Fruit fly (Drosophila melanogaster) whole organism, embryonic: ENCODE data around the gene CG10477.
A peak's percentile ranks its signal among the peaks of the same experiment; 100 is the strongest.

ENCODE experiments used
- Adf1 ChIP-seq: fragments of 200-800 bp; sonication (Bioruptor generic); IDR thresholded peaks from 2 replicates; pipeline ENCODE4 v1.3.6; 2022; ENCODE audit warnings: missing biosample characterization, missing genetic modification characterization
- Aef1 ChIP-seq: fragments of 200-800 bp; sonication (Bioruptor generic); IDR thresholded peaks from 3 replicates; pipeline ENCODE4 v1.3.6; 2022; ENCODE audit warnings: missing biosample characterization, missing genetic modification characterization
- Antp ChIP-seq: fragments of 200-800 bp; sonication (Bioruptor generic); optimal IDR thresholded peaks from 3 replicates; lab custom pipeline; 2016; ENCODE audit warnings: missing biosample characterization, missing genetic modification characterization
- Blimp-1 ChIP-seq: fragments of 200-800 bp; sonication (Bioruptor generic); optimal IDR thresholded peaks from 3 replicates; lab custom pipeline; 2018; ENCODE audit warnings: missing biosample characterization, missing genetic modification characterization, mild to moderate bottlenecking, moderate library complexity, missing genetic modification reagents
- C15 ChIP-seq: fragments of 200-800 bp; sonication (Bioruptor generic); IDR thresholded peaks from 3 replicates; pipeline ENCODE4 v1.3.6; 2022; ENCODE audit warnings: missing biosample characterization, missing genetic modification characterization
- CG10209 ChIP-seq: fragments of 200-800 bp; sonication (Bioruptor generic); optimal IDR thresholded peaks from 3 replicates; lab custom pipeline; 2017; ENCODE audit warnings: missing biosample characterization, mild to moderate bottlenecking, missing genetic modification characterization, missing genetic modification reagents
- CG10565 ChIP-seq: fragments of 200-800 bp; sonication (Bioruptor generic); optimal IDR thresholded peaks from 3 replicates; lab custom pipeline; 2016; ENCODE audit warnings: missing biosample characterization, mild to moderate bottlenecking, missing genetic modification characterization
- CG10654 ChIP-seq: fragments of 200-800 bp; sonication (Bioruptor generic); optimal IDR thresholded peaks from 2 replicates; lab custom pipeline; 2016; ENCODE audit warnings: missing biosample characterization, missing genetic modification characterization
- CG11504 ChIP-seq: fragments of 200-800 bp; sonication (Bioruptor generic); optimal IDR thresholded peaks from 3 replicates; lab custom pipeline; 2019; ENCODE audit warnings: missing biosample characterization, mild to moderate bottlenecking, missing genetic modification characterization, moderate library complexity
- CG12104 ChIP-seq: fragments of 200-800 bp; sonication (Bioruptor generic); optimal IDR thresholded peaks from 3 replicates; lab custom pipeline; 2016; ENCODE audit warnings: missing biosample characterization, missing genetic modification characterization
- CG12659 ChIP-seq: fragments of 200-800 bp; sonication (Bioruptor generic); optimal IDR thresholded peaks from 3 replicates; lab custom pipeline; 2017; ENCODE audit warnings: mild to moderate bottlenecking, missing biosample characterization, missing genetic modification reagents, missing genetic modification characterization
- CG13894 ChIP-seq: fragments of 200-800 bp; sonication (Bioruptor generic); optimal IDR thresholded peaks from 3 replicates; lab custom pipeline; 2018; ENCODE audit warnings: missing biosample characterization, mild to moderate bottlenecking, missing genetic modification characterization, moderate library complexity
- CG14014 ChIP-seq: fragments of 200-800 bp; sonication (Bioruptor generic); IDR thresholded peaks from 2 replicates; pipeline ENCODE4 v1.3.6; 2022; ENCODE audit warnings: missing biosample characterization, missing genetic modification characterization
- CG15601 ChIP-seq: fragments of 200-800 bp; sonication (Bioruptor generic); optimal IDR thresholded peaks from 3 replicates; lab custom pipeline; 2019; ENCODE audit warnings: missing biosample characterization, mild to moderate bottlenecking, missing genetic modification characterization, moderate library complexity
- CG16863 ChIP-seq: fragments of 200-800 bp; sonication (Bioruptor generic); optimal IDR thresholded peaks from 3 replicates; lab custom pipeline; 2016; ENCODE audit warnings: missing biosample characterization, missing genetic modification characterization
- CG17359 ChIP-seq: fragments of 200-800 bp; sonication (Bioruptor generic); optimal IDR thresholded peaks from 3 replicates; lab custom pipeline; 2018; ENCODE audit warnings: missing biosample characterization, mild to moderate bottlenecking, missing genetic modification characterization, moderate library complexity
- CG17802 ChIP-seq: fragments of 200-800 bp; sonication (Bioruptor generic); optimal IDR thresholded peaks from 2 replicates; lab custom pipeline; 2018; ENCODE audit warnings: missing biosample characterization, mild to moderate bottlenecking, missing genetic modification characterization, moderate library complexity
- CG17829 ChIP-seq: fragments of 200-800 bp; optimal IDR thresholded peaks from 2 replicates; lab custom pipeline; 2019; ENCODE audit warnings: missing biosample characterization, mild to moderate bottlenecking, missing genetic modification characterization, moderate library complexity
- CG1792 ChIP-seq: fragments of 200-800 bp; sonication (Bioruptor generic); optimal IDR thresholded peaks from 2 replicates; lab custom pipeline; 2016; ENCODE audit warnings: missing biosample characterization, missing genetic modification characterization
- CG18476 ChIP-seq: fragments of 200-800 bp; sonication (Bioruptor generic); optimal IDR thresholded peaks from 2 replicates; lab custom pipeline; 2016; ENCODE audit warnings: missing biosample characterization, mild to moderate bottlenecking, missing genetic modification characterization
- CG6272 ChIP-seq: fragments of 200-800 bp; sonication (Bioruptor generic); IDR thresholded peaks from 2 replicates; pipeline ENCODE4 v1.3.6; 2022; ENCODE audit warnings: missing biosample characterization, missing genetic modification characterization
- CG6765 ChIP-seq: fragments of 200-800 bp; sonication (Bioruptor generic); optimal IDR thresholded peaks from 3 replicates; lab custom pipeline; 2017; ENCODE audit warnings: missing biosample characterization, mild to moderate bottlenecking, missing genetic modification characterization
- Dbx ChIP-seq: fragments of 200-800 bp; sonication (Bioruptor generic); IDR thresholded peaks from 3 replicates; pipeline ENCODE4 v1.3.6; 2022; ENCODE audit warnings: missing biosample characterization, missing genetic modification characterization
- Eip74EF ChIP-seq, 2 experiments: fragments of 200-800 bp in 1 of 2; fragments of >200 bp in 1 of 2; sonication (Bioruptor generic) in 1 of 2; optimal IDR thresholded peaks; 2 replicates each; lab custom pipeline; 2017 to 2019; ENCODE audit warnings: missing biosample characterization in 2 of 2, missing genetic modification characterization in 2 of 2, mild to moderate bottlenecking in 1 of 2, moderate library complexity in 1 of 2
- Elba2 ChIP-seq: fragments of 200-800 bp; sonication (Bioruptor generic); optimal IDR thresholded peaks from 3 replicates; lab custom pipeline; 2016; ENCODE audit warnings: missing biosample characterization, missing genetic modification characterization
- HLHmδ ChIP-seq: fragments of 200-800 bp; sonication (Bioruptor generic); optimal IDR thresholded peaks from 2 replicates; lab custom pipeline; 2018; ENCODE audit warnings: missing biosample characterization, mild to moderate bottlenecking, missing genetic modification characterization, moderate library complexity
- Hand ChIP-seq: fragments of 200-800 bp; sonication (Bioruptor generic); optimal IDR thresholded peaks from 2 replicates; lab custom pipeline; 2017; ENCODE audit warnings: mild to moderate bottlenecking, missing biosample characterization, missing genetic modification reagents, missing genetic modification characterization
- HmgD ChIP-seq: fragments of 200-800 bp; sonication (Bioruptor generic); optimal IDR thresholded peaks from 3 replicates; lab custom pipeline; 2016; ENCODE audit warnings: missing biosample characterization, missing genetic modification characterization
- Hr51 ChIP-seq, 2 experiments: fragments of 200-800 bp; sonication (Bioruptor generic); optimal IDR thresholded peaks; 2 replicates in 1 of 2; 3 replicates in 1 of 2; lab custom pipeline; 2016 to 2018; ENCODE audit warnings: missing biosample characterization in 2 of 2, missing genetic modification characterization in 2 of 2, mild to moderate bottlenecking in 1 of 2, moderate library complexity in 1 of 2
- NfI ChIP-seq: fragments of 200-800 bp; sonication (Bioruptor generic); optimal IDR thresholded peaks from 3 replicates; lab custom pipeline; 2018; ENCODE audit warnings: missing biosample characterization, mild to moderate bottlenecking, missing genetic modification characterization, moderate library complexity
- Optix ChIP-seq: fragments of 200-800 bp; sonication (Bioruptor generic); IDR thresholded peaks from 3 replicates; pipeline ENCODE4 v1.3.6; 2022; ENCODE audit warnings: missing biosample characterization, missing genetic modification characterization
- Vsx1 ChIP-seq: fragments of 200-800 bp; sonication (Bioruptor generic); optimal IDR thresholded peaks from 2 replicates; lab custom pipeline; 2017; ENCODE audit warnings: missing biosample characterization, mild to moderate bottlenecking, missing genetic modification characterization, missing genetic modification reagents
- bsh ChIP-seq, 2 experiments: fragments of 200-800 bp; sonication (Bioruptor generic); optimal IDR thresholded peaks; 2 replicates each; lab custom pipeline; 2017 to 2018; ENCODE audit warnings: mild to moderate bottlenecking in 2 of 2, missing biosample characterization in 2 of 2, missing genetic modification characterization in 2 of 2, moderate library complexity in 1 of 2
- cwo ChIP-seq: fragments of 200-800 bp; sonication (Bioruptor generic); optimal IDR thresholded peaks from 3 replicates; lab custom pipeline; 2017; ENCODE audit warnings: missing biosample characterization, missing genetic modification characterization, mild to moderate bottlenecking, moderate library complexity, missing genetic modification reagents
- da ChIP-seq: fragments of 200-800 bp; sonication (Bioruptor generic); optimal IDR thresholded peaks from 2 replicates; lab custom pipeline; 2016; ENCODE audit warnings: missing biosample characterization, missing genetic modification characterization
- emc ChIP-seq: fragments of 200-800 bp; sonication (Bioruptor generic); optimal IDR thresholded peaks from 2 replicates; lab custom pipeline; 2016; ENCODE audit warnings: missing biosample characterization, missing genetic modification characterization
- eve ChIP-seq, 2 experiments: fragments of >200 bp; optimal IDR thresholded peaks; 2 replicates each; lab custom pipeline; 2017; ENCODE audit warnings: missing biosample characterization in 2 of 2, missing genetic modification characterization in 2 of 2
- gcm ChIP-seq: fragments of 200-800 bp; sonication (Bioruptor generic); optimal IDR thresholded peaks from 2 replicates; lab custom pipeline; 2019; ENCODE audit warnings: missing biosample characterization, mild to moderate bottlenecking, missing genetic modification characterization, moderate library complexity
- kay ChIP-seq: fragments of 200-800 bp; sonication (Bioruptor generic); optimal IDR thresholded peaks from 2 replicates; lab custom pipeline; 2016; ENCODE audit warnings: missing biosample characterization, missing genetic modification characterization
- nom ChIP-seq: fragments of 200-800 bp; sonication (Bioruptor generic); optimal IDR thresholded peaks from 2 replicates; lab custom pipeline; 2017; ENCODE audit warnings: missing biosample characterization, missing genetic modification characterization, mild to moderate bottlenecking, moderate library complexity, missing genetic modification reagents
- otp ChIP-seq: fragments of 200-800 bp; sonication (Bioruptor generic); IDR thresholded peaks from 3 replicates; pipeline ENCODE4, ENCODE4 v1.3.6; 2022; ENCODE audit warnings: missing biosample characterization, missing genetic modification characterization
- p53 ChIP-seq: fragments of 200-800 bp; sonication (Bioruptor generic); optimal IDR thresholded peaks from 2 replicates; lab custom pipeline; 2016; ENCODE audit warnings: missing biosample characterization, missing genetic modification characterization
- phol ChIP-seq: fragments of 200-800 bp; sonication (Bioruptor generic); optimal IDR thresholded peaks from 3 replicates; lab custom pipeline; 2018; ENCODE audit warnings: missing biosample characterization, mild to moderate bottlenecking, missing genetic modification characterization, moderate library complexity
- prd ChIP-seq, 3 experiments: fragments of >200 bp in 2 of 3; fragments of 200-800 bp in 1 of 3; sonication (Bioruptor generic) in 1 of 3; optimal IDR thresholded peaks in 2 of 3; IDR thresholded peaks in 1 of 3; 2 replicates in 2 of 3; 3 replicates in 1 of 3; pipeline versions ENCODE4 v1.3.6 to Lab custom; 2017 to 2022; ENCODE audit warnings: missing biosample characterization in 1 of 3, missing genetic modification characterization in 1 of 3
- sug ChIP-seq: fragments of 200-800 bp; optimal IDR thresholded peaks from 2 replicates; lab custom pipeline; 2019; ENCODE audit warnings: missing biosample characterization, mild to moderate bottlenecking, missing genetic modification characterization, moderate library complexity
- tll ChIP-seq, 2 experiments: fragments of 200-800 bp in 1 of 2; fragments of >200 bp in 1 of 2; sonication (Bioruptor generic) in 1 of 2; optimal IDR thresholded peaks; 2 replicates each; lab custom pipeline; 2017 to 2019; ENCODE audit warnings: missing biosample characterization in 2 of 2, missing genetic modification characterization in 2 of 2, mild to moderate bottlenecking in 1 of 2, moderate library complexity in 1 of 2
- usp ChIP-seq: fragments of >200 bp; optimal IDR thresholded peaks from 2 replicates; lab custom pipeline; 2017; ENCODE audit warnings: missing biosample characterization, missing genetic modification characterization
- vfl ChIP-seq: fragments of 200-800 bp; sonication (Bioruptor generic); optimal IDR thresholded peaks from 2 replicates; lab custom pipeline; 2016; ENCODE audit warnings: missing biosample characterization, missing genetic modification characterization

Gene CG10477

DNA sequence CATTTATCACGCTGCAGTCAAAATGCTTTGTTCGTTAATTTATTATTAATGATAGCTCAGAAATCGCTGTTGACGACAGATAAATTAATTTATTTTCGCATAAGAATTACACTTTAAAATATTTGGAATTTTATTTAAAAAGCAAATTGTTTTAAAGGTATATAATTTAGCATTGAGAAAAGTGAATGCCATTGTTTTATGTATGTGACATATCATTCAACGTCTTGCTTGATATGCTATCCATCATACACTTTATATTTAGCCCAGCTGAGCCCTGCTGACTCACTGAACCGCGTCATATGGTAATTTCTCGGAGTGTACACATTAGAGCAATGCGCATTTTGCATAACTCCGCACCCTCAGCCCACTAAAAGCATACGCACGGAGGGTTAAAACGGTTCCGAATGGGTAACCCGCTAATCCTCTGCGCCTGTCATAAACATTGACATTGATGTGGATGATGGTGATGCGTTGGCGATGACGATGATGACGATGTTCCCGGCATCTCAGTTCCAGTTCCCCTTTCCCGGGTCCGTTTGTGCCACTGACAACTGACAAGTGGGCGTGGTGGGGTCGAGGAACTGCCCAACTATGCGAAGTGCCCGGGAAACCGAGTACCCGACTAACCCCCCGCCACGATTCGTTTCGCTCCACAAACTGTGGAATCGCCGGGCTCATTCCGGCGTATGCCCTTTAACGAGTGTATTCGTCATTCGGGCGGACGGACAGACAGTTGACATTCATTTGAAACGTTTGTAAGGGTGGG lies 44.8 kb downstream of the CG10477 start (continued):
- TF ChIP-seq usp (no peak), CG17829 (tag; lab: Kevin White, UChicago) (peak; percentile 23), nom (GFP tag; lab: Kevin White, UChicago) (no peak), CG16863 (GFP tag; lab: Kevin White, UChicago) (no peak), sug (tag; lab: Kevin White, UChicago) (no peak), CG10565 (GFP tag; lab: Kevin White, UChicago) (no peak), kay (GFP tag; lab: Kevin White, UChicago) (no peak), CG1792 (GFP tag; lab: Kevin White, UChicago) (no peak), p53 (GFP tag; lab: Kevin White, UChicago) (no peak), otp (no peak), Adf1 (GFP tag; lab: Robert Waterston, UW) (no peak), HLHmδ (GFP tag; lab: Kevin White, UChicago) (no peak), HmgD (GFP tag; lab: Kevin White, UChicago) (no peak), Hand (GFP tag; lab: Kevin White, UChicago) (no peak), CG18476 (GFP tag; lab: Kevin White, UChicago) (no peak), CG10654 (no peak), emc (GFP tag; lab: Kevin White, UChicago) (no peak), CG17802 (tag; lab: Kevin White, UChicago) (no peak), Optix (GFP tag; lab: Robert Waterston, UW) (no peak), CG10209 (no peak), gcm (no peak), CG15601 (no peak), CG12659 (GFP tag; lab: Kevin White, UChicago) (no peak), phol (tag; lab: Kevin White, UChicago) (peak; percentile 64), CG13894 (tag; lab: Kevin White, UChicago) (no peak), C15 (GFP tag; lab: Robert Waterston, UW) (no peak), Elba2 (GFP tag; lab: Kevin White, UChicago) (no peak), tll (GFP tag; optimal IDR thresholded peaks at IDR 0.05; lab: Kevin White, UChicago) (no peak), Aef1 (GFP tag; lab: Robert Waterston, UW) (no peak), Eip74EF (GFP tag; optimal IDR thresholded peaks at IDR 0.05; lab: Kevin White, UChicago) (no peak), Antp (GFP tag; lab: Kevin White, UChicago) (no peak), prd (optimal IDR thresholded peaks at IDR 0.05; lab: Kevin White, UChicago) (no peak), prd (GFP tag; IDR thresholded peaks at IDR 0.05; lab: Robert Waterston, UW) (no peak), da (no peak), CG12104 (GFP tag; lab: Kevin White, UChicago) (no peak), bsh (GFP tag; optimal IDR thresholded peaks at IDR 0.05; lab: Kevin White, UChicago) (no peak), Vsx1 (no peak), Hr51 (GFP tag; optimal IDR thresholded peaks at IDR 0.05; lab: Kevin White, UChicago) (no peak), vfl (GFP tag; lab: Kevin White, UChicago) (no peak), eve (GFP tag; optimal IDR thresholded peaks at IDR 0.05; lab: Kevin White, UChicago) (peak in 1 of 2 experiments; percentile 2), Dbx (no peak), CG6272 (GFP tag; lab: Robert Waterston, UW) (no peak), cwo (GFP tag; lab: Kevin White, UChicago) (no peak), CG11504 (tag; lab: Kevin White, UChicago) (peak; percentile 51), CG14014 (GFP tag; lab: Robert Waterston, UW) (no peak), Blimp-1 (peak; percentile 51), CG6765 (GFP tag; lab: Kevin White, UChicago) (no peak), CG17359 (tag; lab: Kevin White, UChicago) (peak; percentile 5), NfI (GFP tag; lab: Kevin White, UChicago) (no peak)
